Fruit fly (Drosophila melanogaster) whole organism, embryonic: Measurements from ENCODE around the gene CG17819.

ENCODE experiments used
- BtbVII ChIP-seq: fragments of 200-800 bp; sonication (Bioruptor generic); optimal IDR thresholded peaks from 3 replicates; lab custom pipeline; 2017; ENCODE audit warnings: missing biosample characterization, mild to moderate bottlenecking, missing genetic modification characterization
- CG10366 ChIP-seq: fragments of 200-800 bp; sonication (Bioruptor generic); IDR thresholded peaks from 2 replicates; pipeline ENCODE4 v1.3.6; 2022; ENCODE audit warnings: missing biosample characterization, missing genetic modification characterization
- CG10565 ChIP-seq: fragments of 200-800 bp; sonication (Bioruptor generic); optimal IDR thresholded peaks from 3 replicates; lab custom pipeline; 2016; ENCODE audit warnings: missing biosample characterization, mild to moderate bottlenecking, missing genetic modification characterization
- CG12155 ChIP-seq: fragments of 200-800 bp; sonication (Bioruptor generic); optimal IDR thresholded peaks from 3 replicates; lab custom pipeline; 2016; ENCODE audit warnings: missing biosample characterization, missing genetic modification characterization
- CG12219 ChIP-seq: fragments of 200-800 bp; sonication (Bioruptor generic); optimal IDR thresholded peaks from 3 replicates; lab custom pipeline; 2018; ENCODE audit warnings: missing biosample characterization, mild to moderate bottlenecking, missing genetic modification characterization
- CG12236 ChIP-seq: fragments of 200-800 bp; sonication (Bioruptor generic); optimal IDR thresholded peaks from 2 replicates; lab custom pipeline; 2016; ENCODE audit warnings: missing biosample characterization, missing genetic modification characterization
- CG12769 ChIP-seq: fragments of 200-800 bp; sonication (Bioruptor generic); optimal IDR thresholded peaks from 2 replicates; lab custom pipeline; 2019; ENCODE audit warnings: missing biosample characterization, mild to moderate bottlenecking, missing genetic modification characterization, moderate library complexity
- CG14441 ChIP-seq: fragments of 200-800 bp; sonication (Bioruptor generic); IDR thresholded peaks from 2 replicates; pipeline ENCODE4 v1.3.6; 2022; ENCODE audit warnings: missing biosample characterization, missing genetic modification characterization
- CG16779 ChIP-seq: fragments of 200-800 bp; sonication (Bioruptor generic); IDR thresholded peaks from 2 replicates; pipeline ENCODE4 v1.3.6; 2022; ENCODE audit warnings: missing biosample characterization, missing genetic modification characterization
- CG17568 ChIP-seq: fragments of 200-800 bp; sonication (Bioruptor generic); optimal IDR thresholded peaks from 2 replicates; lab custom pipeline; 2018; ENCODE audit warnings: missing biosample characterization, mild to moderate bottlenecking, missing genetic modification characterization, moderate library complexity
- CG2202 ChIP-seq: fragments of 200-800 bp; sonication (Bioruptor generic); optimal IDR thresholded peaks from 2 replicates; lab custom pipeline; 2018; ENCODE audit warnings: missing biosample characterization, mild to moderate bottlenecking, missing genetic modification characterization
- CG31441 ChIP-seq: fragments of 200-800 bp; sonication (Bioruptor generic); IDR thresholded peaks from 2 replicates; pipeline ENCODE4 v1.3.6; 2022; ENCODE audit warnings: missing biosample characterization, missing genetic modification characterization
- CG3163 ChIP-seq: fragments of 200-800 bp; sonication (Bioruptor generic); optimal IDR thresholded peaks from 3 replicates; lab custom pipeline; 2016; ENCODE audit warnings: missing biosample characterization, missing genetic modification characterization
- CG32772 ChIP-seq: fragments of 200-800 bp; sonication (Bioruptor generic); IDR thresholded peaks from 2 replicates; pipeline ENCODE4 v1.3.6; 2022; ENCODE audit warnings: missing biosample characterization, missing genetic modification characterization
- CG33557 ChIP-seq: fragments of 200-800 bp; sonication (Bioruptor generic); optimal IDR thresholded peaks from 2 replicates; lab custom pipeline; 2019; ENCODE audit warnings: missing biosample characterization, mild to moderate bottlenecking, missing genetic modification characterization, moderate library complexity
- CG4707 ChIP-seq: fragments of 200-800 bp; sonication (Bioruptor generic); optimal IDR thresholded peaks from 2 replicates; lab custom pipeline; 2018; ENCODE audit warnings: missing biosample characterization, mild to moderate bottlenecking, missing genetic modification characterization, moderate library complexity
- CG7963 ChIP-seq: fragments of 200-800 bp; sonication (Bioruptor generic); IDR thresholded peaks from 3 replicates; pipeline ENCODE4 v1.3.6; 2022; ENCODE audit warnings: missing biosample characterization, missing genetic modification characterization; ENCODE audit not compliant: partially characterized antibody
- CG8089 ChIP-seq: fragments of 200-800 bp; sonication (Bioruptor generic); optimal IDR thresholded peaks from 3 replicates; lab custom pipeline; 2016; ENCODE audit warnings: missing biosample characterization, missing genetic modification characterization
- CG8388 ChIP-seq: fragments of 200-800 bp; sonication (Bioruptor generic); optimal IDR thresholded peaks from 2 replicates; lab custom pipeline; 2019; ENCODE audit warnings: missing biosample characterization, mild to moderate bottlenecking, missing genetic modification characterization, moderate library complexity
- CG8944 ChIP-seq: fragments of 200-800 bp; sonication (Bioruptor generic); optimal IDR thresholded peaks from 3 replicates; lab custom pipeline; 2016; ENCODE audit warnings: missing biosample characterization, missing genetic modification characterization
- CG9437 ChIP-seq: fragments of 200-800 bp; sonication (Bioruptor generic); optimal IDR thresholded peaks from 2 replicates; lab custom pipeline; 2018; ENCODE audit warnings: missing biosample characterization, mild to moderate bottlenecking, missing genetic modification characterization
- CG9727 ChIP-seq: fragments of 200-800 bp; sonication (Bioruptor generic); optimal IDR thresholded peaks from 3 replicates; lab custom pipeline; 2017; ENCODE audit warnings: missing biosample characterization, mild to moderate bottlenecking, missing genetic modification characterization
- Camta ChIP-seq: fragments of 200-800 bp; sonication (Bioruptor generic); optimal IDR thresholded peaks from 2 replicates; lab custom pipeline; 2016; ENCODE audit warnings: missing biosample characterization, missing genetic modification characterization
- Dad ChIP-seq: fragments of 200-800 bp; sonication (Bioruptor generic); optimal IDR thresholded peaks from 3 replicates; lab custom pipeline; 2016; ENCODE audit warnings: missing biosample characterization, missing genetic modification characterization
- E2f1 ChIP-seq: fragments of 200-800 bp; sonication (Bioruptor generic); IDR thresholded peaks from 2 replicates; pipeline ENCODE4 v1.3.6; 2022; ENCODE audit warnings: missing biosample characterization, missing genetic modification characterization
- Elba2 ChIP-seq: fragments of 200-800 bp; sonication (Bioruptor generic); optimal IDR thresholded peaks from 3 replicates; lab custom pipeline; 2016; ENCODE audit warnings: missing biosample characterization, missing genetic modification characterization
- Gug ChIP-seq: fragments of 200-800 bp; sonication (Bioruptor generic); IDR thresholded peaks from 4 replicates; pipeline ENCODE4 v1.3.6; 2022; ENCODE audit warnings: missing biosample characterization, missing genetic modification characterization
- Hmr ChIP-seq: fragments of 200-800 bp; sonication (Bioruptor generic); optimal IDR thresholded peaks from 3 replicates; lab custom pipeline; 2017; ENCODE audit warnings: mild to moderate bottlenecking, missing biosample characterization, missing genetic modification reagents, missing genetic modification characterization
- Meics ChIP-seq: fragments of 200-800 bp; sonication (Bioruptor generic); optimal IDR thresholded peaks from 2 replicates; lab custom pipeline; 2017; ENCODE audit warnings: missing biosample characterization, mild to moderate bottlenecking, missing genetic modification characterization
- Rx ChIP-seq: fragments of 200-800 bp; sonication (Bioruptor generic); IDR thresholded peaks from 2 replicates; pipeline ENCODE4 v1.3.6; 2022; ENCODE audit warnings: missing biosample characterization, missing genetic modification characterization
- Taf1 ChIP-seq: fragments of 200-800 bp; sonication (Bioruptor generic); IDR thresholded peaks from 2 replicates; pipeline ENCODE4 v1.3.6; 2022; ENCODE audit warnings: missing biosample characterization, missing genetic modification characterization
- Tbp ChIP-seq: fragments of >200 bp; optimal IDR thresholded peaks from 2 replicates; lab custom pipeline; 2018; ENCODE audit warnings: missing biosample characterization, missing genetic modification characterization
- Usf ChIP-seq: fragments of 200-800 bp; sonication (Bioruptor generic); optimal IDR thresholded peaks from 2 replicates; lab custom pipeline; 2017; ENCODE audit warnings: missing genotype, missing biosample characterization, missing genetic modification characterization
- ara ChIP-seq: fragments of 200-800 bp; sonication (Bioruptor generic); IDR thresholded peaks from 2 replicates; pipeline ENCODE4 v1.3.6; 2022; ENCODE audit warnings: missing biosample characterization, missing genetic modification characterization
- cad ChIP-seq: fragments of >200 bp; optimal IDR thresholded peaks from 2 replicates; lab custom pipeline; 2017; ENCODE audit warnings: missing biosample characterization, missing genetic modification characterization
- chinmo ChIP-seq: fragments of 200-800 bp; sonication (Bioruptor generic); IDR thresholded peaks from 4 replicates; pipeline ENCODE4 v1.3.6; 2022; ENCODE audit warnings: missing biosample characterization, missing genetic modification characterization; ENCODE audit not compliant: partially characterized antibody
- dan ChIP-seq: fragments of 200-800 bp; sonication (Bioruptor generic); IDR thresholded peaks from 2 replicates; pipeline ENCODE4 v1.3.6; 2022; ENCODE audit warnings: missing biosample characterization, missing genetic modification characterization
- dmrt11E ChIP-seq: fragments of 200-800 bp; sonication (Bioruptor generic); optimal IDR thresholded peaks from 3 replicates; lab custom pipeline; 2018; ENCODE audit warnings: missing biosample characterization, mild to moderate bottlenecking, missing genetic modification characterization, moderate library complexity
- gce ChIP-seq: fragments of 200-800 bp; sonication (Bioruptor generic); IDR thresholded peaks from 3 replicates; pipeline ENCODE4 v1.3.6; 2022; ENCODE audit warnings: missing biosample characterization, missing genetic modification characterization
- gcm2 ChIP-seq: fragments of 200-800 bp; sonication (Bioruptor generic); optimal IDR thresholded peaks from 2 replicates; lab custom pipeline; 2016; ENCODE audit warnings: missing biosample characterization, missing genetic modification characterization
- gt ChIP-seq: fragments of 200-800 bp; sonication (Bioruptor generic); IDR thresholded peaks from 2 replicates; pipeline ENCODE4 v1.3.6; 2022; ENCODE audit warnings: missing biosample characterization, missing genetic modification characterization
- lola ChIP-seq, 3 experiments: fragments of >200 bp in 2 of 3; fragments of 200-800 bp in 1 of 3; sonication (Bioruptor generic) in 1 of 3; optimal IDR thresholded peaks; 2 replicates each; lab custom pipeline; 2017 to 2019; ENCODE audit warnings: missing biosample characterization in 3 of 3, missing genetic modification characterization in 3 of 3, mild to moderate bottlenecking in 1 of 3, moderate library complexity in 1 of 3
- nmo ChIP-seq: fragments of 200-800 bp; sonication (Bioruptor generic); optimal IDR thresholded peaks from 2 replicates; lab custom pipeline; 2018; ENCODE audit warnings: missing biosample characterization, mild to moderate bottlenecking, missing genetic modification characterization, moderate library complexity
- pum ChIP-seq: fragments of 200-800 bp; sonication (Bioruptor generic); optimal IDR thresholded peaks from 2 replicates; lab custom pipeline; 2016; ENCODE audit warnings: missing biosample characterization, missing genetic modification characterization
- repo ChIP-seq: fragments of 200-800 bp; sonication (Bioruptor generic); optimal IDR thresholded peaks from 2 replicates; lab custom pipeline; 2016; ENCODE audit warnings: missing biosample characterization, missing genetic modification characterization
- row ChIP-seq: fragments of 200-800 bp; sonication (Bioruptor generic); IDR thresholded peaks from 3 replicates; pipeline ENCODE4 v1.3.6; 2022; ENCODE audit warnings: missing biosample characterization, missing genetic modification characterization
- scrt ChIP-seq: fragments of 200-800 bp; sonication (Bioruptor generic); optimal IDR thresholded peaks from 2 replicates; lab custom pipeline; 2018; ENCODE audit warnings: missing biosample characterization, mild to moderate bottlenecking, missing genetic modification characterization, moderate library complexity
- twi ChIP-seq: fragments of 200-800 bp; optimal IDR thresholded peaks from 2 replicates; lab custom pipeline; 2019; ENCODE audit warnings: missing biosample characterization, mild to moderate bottlenecking, missing genetic modification characterization, moderate library complexity
- vvl ChIP-seq: fragments of 200-800 bp; sonication (Bioruptor generic); IDR thresholded peaks from 2 replicates; pipeline ENCODE4 v1.3.6; 2022; ENCODE audit warnings: missing biosample characterization, missing genetic modification characterization

CG17819 gene

dm6 chr3R:21870158-21870971, 15.0 kb downstream of the CG17819 start, which contains the start of gene CG31431 (continued):
- TF ChIP-seq ara (GFP tag; lab: Robert Waterston, UW) (peak; percentile 97), CG31441 (GFP tag; lab: Robert Waterston, UW) (peak; percentile 97), dan (GFP tag; lab: Robert Waterston, UW) (peak; percentile 88), CG33557 (peak; percentile 92), CG16779 (GFP tag; lab: Robert Waterston, UW) (peak; percentile 96), chinmo (GFP tag; lab: Robert Waterston, UW) (0 out of 4 replicates have a peak, but pooled peaks have one; percentile 17), CG12219 (peak; percentile 97), Hmr (peak; percentile 98), gce (peak; percentile 95), CG9437 (GFP tag; lab: Kevin White, UChicago) (peak; percentile 90), vvl (GFP tag; lab: Robert Waterston, UW) (peak; percentile 99), E2f1 (GFP tag; lab: Robert Waterston, UW) (peak; percentile 97), CG17568 (GFP tag; lab: Kevin White, UChicago) (peak; percentile 92), Gug (GFP tag; lab: Robert Waterston, UW) (peak; percentile 93), BtbVII (GFP tag; lab: Kevin White, UChicago) (peak; percentile 98), CG8089 (GFP tag; lab: Kevin White, UChicago) (peak; percentile 95), Taf1 (GFP tag; lab: Robert Waterston, UW) (peak; percentile 97), CG12236 (peak; percentile 93), twi (peak; percentile 93), Rx (GFP tag; lab: Robert Waterston, UW) (peak; percentile 96), row (GFP tag; lab: Robert Waterston, UW) (peak; percentile 99), CG32772 (GFP tag; lab: Robert Waterston, UW) (peak; percentile 97), CG10366 (GFP tag; lab: Robert Waterston, UW) (peak; percentile 97), Camta (GFP tag; lab: Kevin White, UChicago) (peak; percentile 96), CG7963 (GFP tag; lab: Robert Waterston, UW) (no peak), repo (GFP tag; lab: Kevin White, UChicago) (peak; percentile 97), CG12155 (GFP tag; lab: Kevin White, UChicago) (peak; percentile 96), gcm2 (GFP tag; lab: Kevin White, UChicago) (peak; percentile 89), CG9727 (GFP tag; lab: Kevin White, UChicago) (peak; percentile 97), lola (GFP tag; optimal IDR thresholded peaks at IDR 0.05; lab: Kevin White, UChicago) (peak in 1 of 3 experiments; percentile 91), Tbp (GFP tag; lab: Kevin White, UChicago) (no peak), scrt (GFP tag; lab: Kevin White, UChicago) (peak; percentile 95), CG10565 (GFP tag; lab: Kevin White, UChicago) (peak; percentile 91), pum (GFP tag; lab: Kevin White, UChicago) (peak; percentile 97), nmo (GFP tag; lab: Kevin White, UChicago) (peak; percentile 98), CG4707 (GFP tag; lab: Kevin White, UChicago) (peak; percentile 84), CG3163 (GFP tag; lab: Kevin White, UChicago) (peak; percentile 88), cad (no peak), CG12769 (tag; lab: Kevin White, UChicago) (peak; percentile 99), CG8944 (GFP tag; lab: Kevin White, UChicago) (peak; percentile 98), Elba2 (GFP tag; lab: Kevin White, UChicago) (peak; percentile 41), Dad (GFP tag; lab: Kevin White, UChicago) (peak; percentile 96), CG8388 (GFP tag; lab: Kevin White, UChicago) (peak; percentile 93), CG2202 (tag; lab: Kevin White, UChicago) (peak; percentile 86), Usf (peak; percentile 93), Meics (GFP tag; lab: Kevin White, UChicago) (peak; percentile 98), dmrt11E (tag; lab: Kevin White, UChicago) (peak; percentile 94), gt (peak; percentile 88), CG14441 (GFP tag; lab: Robert Waterston, UW) (peak; percentile 97)
